Worm (Caenorhabditis elegans) whole organism, L4 larva: ENCODE results near the gene W02D7.5.
A peak's percentile ranks its signal among the peaks of the same experiment; 100 is the strongest.

Experiments used
- ctbp-1 ChIP-seq: fragments of 200-800 bp; sonication (Bioruptor generic); IDR thresholded peaks from 2 replicates; pipeline ENCODE4 v1.3.6; 2022; ENCODE audit warnings: missing genetic modification reagents, missing genetic modification characterization, missing compliant biosample characterization
- egl-27 ChIP-seq: sonication (generic microtip); optimal IDR thresholded peaks from 3 replicates; lab custom pipeline; 2017; ENCODE audit warnings: missing biosample characterization, missing genetic modification reagents, missing genetic modification characterization
- nhr-11 ChIP-seq: fragments of 150-350 bp; optimal IDR thresholded peaks from 2 replicates; lab custom pipeline; 2014; ENCODE audit warnings: missing biosample characterization, missing genetic modification characterization
- nhr-28 ChIP-seq: fragments of 150-350 bp; optimal IDR thresholded peaks from 2 replicates; lab custom pipeline; 2014; ENCODE audit warnings: missing biosample characterization, missing genetic modification characterization

ce11 chrV:8268902-8269301 is 30.1 kb downstream of the W02D7.5 start, which contains the start of the genes asp-6 and asp-12:
- TF ChIP-seq ctbp-1 (GFP tag; lab: Robert Waterston, UW), result no peak
- TF ChIP-seq nhr-28 (tag; lab: Kevin White, UChicago), result peak; percentile 80
- no peak for TF ChIP-seq nhr-11 (tag; lab: Kevin White, UChicago)
- no peak for TF ChIP-seq egl-27 (tag; lab: Kevin White, UChicago)
